Fruit fly (Drosophila melanogaster): ENCODE measurements around the gene Paip2.

Gene Paip2

DNA sequence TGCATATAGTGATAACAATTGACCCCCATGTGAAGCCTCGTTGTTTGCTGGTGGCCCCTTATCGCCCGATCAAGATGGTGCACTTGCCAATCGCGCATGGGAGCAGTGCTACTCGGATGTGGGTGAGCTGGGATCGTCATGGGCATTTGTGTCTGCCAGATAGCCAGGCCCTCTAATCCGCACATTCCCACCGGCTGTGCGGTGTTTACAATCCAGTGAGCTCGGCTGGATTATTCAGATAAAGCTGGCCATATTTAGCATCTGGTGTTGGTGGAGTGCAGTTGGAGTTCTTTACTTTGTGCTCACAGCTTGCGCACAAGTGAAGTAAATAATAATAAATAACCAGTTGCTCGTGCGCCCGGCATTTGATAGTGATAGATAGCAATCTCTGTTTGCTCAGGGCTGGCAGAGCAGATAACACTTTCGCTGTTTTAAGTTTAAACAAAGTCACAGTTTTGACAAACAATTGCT lies 52.4 kb downstream of the Paip2 start (continued):
- TF ChIP-seq Atf3 (GFP tag; optimal IDR thresholded peaks at IDR 0.05) (no peak), pita (GFP tag; optimal IDR thresholded peaks at IDR 0.05) (no peak), CG12942 (GFP tag; optimal IDR thresholded peaks at IDR 0.05) (no peak), Dip3 (GFP tag; optimal IDR thresholded peaks at IDR 0.05) (no peak), Sry-β (GFP tag; optimal IDR thresholded peaks at IDR 0.05) (peak; percentile 26), Atf-2 (GFP tag; optimal IDR thresholded peaks at IDR 0.05) (no peak), Hmx (GFP tag; optimal IDR thresholded peaks at IDR 0.05) (no peak), Dbx (GFP tag; IDR thresholded peaks at IDR 0.05) (no peak), Sry-δ (GFP tag; optimal IDR thresholded peaks at IDR 0.05) (peak; percentile 1), Xrp1 (GFP tag; IDR thresholded peaks at IDR 0.05) (no peak; the same call in 1 of the 2 replicates), bbx (GFP tag; IDR thresholded peaks at IDR 0.05; ENCODE audit: partially characterized antibody) (no peak), Mes4 (GFP tag; optimal IDR thresholded peaks at IDR 0.05) (no peak), Hr3 (GFP tag; optimal IDR thresholded peaks at IDR 0.05) (no peak), schlank (tag; optimal IDR thresholded peaks at IDR 0.05) (peak; percentile 29), CG5953 (GFP tag; IDR thresholded peaks at IDR 0.05) (no peak), caup (GFP tag; optimal IDR thresholded peaks at IDR 0.05; ENCODE audit: severe bottlenecking) (peak; percentile 52), CG11504 (tag; optimal IDR thresholded peaks at IDR 0.05) (no peak), Ets97D (GFP tag; optimal IDR thresholded peaks at IDR 0.05) (peak; percentile 20), shn (GFP tag; optimal IDR thresholded peaks at IDR 0.05) (no peak), pb (GFP tag; optimal IDR thresholded peaks at IDR 0.05) (no peak), CG2120 (GFP tag; optimal IDR thresholded peaks at IDR 0.05) (no peak), CG6689 (GFP tag; IDR thresholded peaks at IDR 0.05) (no peak), dysf (GFP tag; IDR thresholded peaks at IDR 0.05) (no peak), D19A (tag; optimal IDR thresholded peaks at IDR 0.05) (no peak), CG14441 (GFP tag; IDR thresholded peaks at IDR 0.05) (no peak; the same call in 1 of the 2 replicates), usp (GFP tag; optimal IDR thresholded peaks at IDR 0.05) (no peak), gfzf (GFP tag; optimal IDR thresholded peaks at IDR 0.05) (no peak), sna (GFP tag; IDR thresholded peaks at IDR 0.05; ENCODE audit: partially characterized antibody) (no peak), ems (GFP tag; optimal IDR thresholded peaks at IDR 0.05) (no peak), CG16863 (GFP tag; optimal IDR thresholded peaks at IDR 0.05) (no peak), CG12104 (GFP tag; optimal IDR thresholded peaks at IDR 0.05) (peak; percentile 45), CG4424 (GFP tag; optimal IDR thresholded peaks at IDR 0.05) (no peak), vnd (GFP tag; IDR thresholded peaks at IDR 0.05; ENCODE audit: partially characterized antibody) (no peak), Dek (tag; optimal IDR thresholded peaks at IDR 0.05) (peak; percentile 19), ATbp (GFP tag; optimal IDR thresholded peaks at IDR 0.05) (peak; percentile 82), sr (GFP tag; IDR thresholded peaks at IDR 0.05) (0 out of 3 replicates have a peak, but pooled peaks have one; percentile 32), tna (GFP tag; IDR thresholded peaks at IDR 0.05; ENCODE audit: partially characterized antibody) (no peak), wdn (GFP tag; IDR thresholded peaks at IDR 0.05) (no peak), tll (GFP tag; optimal IDR thresholded peaks at IDR 0.05) (no peak), CG6854 (GFP tag; optimal IDR thresholded peaks at IDR 0.05) (no peak), repo (GFP tag; optimal IDR thresholded peaks at IDR 0.05) (no peak), gem (tag; optimal IDR thresholded peaks at IDR 0.05) (no peak), CG32772 (GFP tag; IDR thresholded peaks at IDR 0.05) (no peak), CG7987 (GFP tag; optimal IDR thresholded peaks at IDR 0.05) (peak; percentile 77), pho (GFP tag; optimal IDR thresholded peaks at IDR 0.05) (no peak), CG13775 (GFP tag; optimal IDR thresholded peaks at IDR 0.05) (no peak), Side (GFP tag; optimal IDR thresholded peaks at IDR 0.05) (no peak), toy (GFP tag; IDR thresholded peaks at IDR 0.05) (no peak), CG33557 (GFP tag; optimal IDR thresholded peaks at IDR 0.05) (no peak), CG2129 (GFP tag; IDR thresholded peaks at IDR 0.05; ENCODE audit: partially characterized antibody) (no peak), Pdp1 (GFP tag; optimal IDR thresholded peaks at IDR 0.05) (no peak), Hr39 (optimal IDR thresholded peaks at IDR 0.05) (no peak)
